Fruit fly (Drosophila melanogaster): Measurements from ENCODE around the gene CG45116.

The CG45116 gene

DNA sequence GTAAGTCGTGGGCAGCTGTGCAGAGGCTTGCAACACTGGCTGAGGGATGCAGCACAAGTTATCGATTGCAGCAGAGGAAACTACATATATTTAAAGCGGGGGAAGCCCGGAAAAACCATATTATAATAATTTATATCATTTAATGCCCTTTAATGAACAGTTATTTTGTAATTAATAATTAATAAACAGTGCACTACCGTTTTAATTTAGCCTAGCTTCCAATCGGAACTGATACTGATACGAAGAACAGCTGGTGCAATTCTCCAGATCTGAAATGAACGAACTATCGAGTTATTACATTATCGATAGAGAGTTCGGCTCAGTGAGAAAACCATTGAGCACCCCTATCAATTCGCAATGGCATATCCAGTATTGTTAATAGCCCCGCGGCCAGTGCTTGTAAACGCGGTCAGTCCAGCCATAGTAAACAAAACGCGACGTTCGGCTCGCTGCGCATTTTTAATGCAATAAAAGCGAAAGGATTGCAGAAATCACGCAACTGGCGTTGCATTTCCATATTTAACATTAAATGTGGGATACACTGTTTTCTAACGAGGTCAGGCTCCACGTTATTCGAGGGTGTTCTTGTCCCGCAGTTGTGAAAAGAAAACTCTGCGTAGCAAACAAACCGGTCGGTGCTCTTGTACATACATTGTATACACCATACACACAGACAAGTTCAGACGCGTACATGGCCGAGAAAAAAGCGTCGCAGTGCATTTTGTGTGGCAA, 42.3 kb downstream of the CG45116 start, which contains the start of gene CG7369 (continued):
- TF ChIP-seq CG15479 (GFP tag; optimal IDR thresholded peaks at IDR 0.05): peak; percentile 64
- peak in 1 of 2 experiments; percentile 68 for TF ChIP-seq insv (GFP tag; optimal IDR thresholded peaks at IDR 0.05)
- peak; percentile 67 for TF ChIP-seq pum (GFP tag; optimal IDR thresholded peaks at IDR 0.05)
- TF ChIP-seq emc (GFP tag; optimal IDR thresholded peaks at IDR 0.05): peak; percentile 14
- TF ChIP-seq bcd (GFP tag; optimal IDR thresholded peaks at IDR 0.05): peak; percentile 87
- TF ChIP-seq tgo (GFP tag; IDR thresholded peaks at IDR 0.05): peak; percentile 71
- peak; percentile 76 for TF ChIP-seq al (GFP tag; IDR thresholded peaks at IDR 0.05)
- TF ChIP-seq Sry-β (GFP tag; optimal IDR thresholded peaks at IDR 0.05): peak; percentile 81
- peak; percentile 79 for TF ChIP-seq CG18476 (GFP tag; optimal IDR thresholded peaks at IDR 0.05)
- no peak for TF ChIP-seq CG42726 (GFP tag; IDR thresholded peaks at IDR 0.05; ENCODE audit: partially characterized antibody)
- peak; percentile 69 for TF ChIP-seq tx (GFP tag; optimal IDR thresholded peaks at IDR 0.05)
- peak; percentile 83 for TF ChIP-seq ssp (GFP tag; IDR thresholded peaks at IDR 0.05)
- peak; percentile 80 for TF ChIP-seq Fer1 (GFP tag; optimal IDR thresholded peaks at IDR 0.05)
- peak; percentile 36 for TF ChIP-seq Camta (GFP tag; optimal IDR thresholded peaks at IDR 0.05)
- no peak for TF ChIP-seq NC2α (GFP tag; optimal IDR thresholded peaks at IDR 0.05)
- peak; percentile 83 for TF ChIP-seq unc-4 (GFP tag; IDR thresholded peaks at IDR 0.05; ENCODE audit: partially characterized antibody)
- peak; percentile 73 for TF ChIP-seq inv (GFP tag; IDR thresholded peaks at IDR 0.05; ENCODE audit: partially characterized antibody)
- TF ChIP-seq psq (GFP tag; optimal IDR thresholded peaks at IDR 0.05): peak; percentile 56
- TF ChIP-seq crol (GFP tag; IDR thresholded peaks at IDR 0.05): 0 out of 2 replicates have a peak, but pooled peaks have one; percentile 8
- TF ChIP-seq Hr3 (GFP tag; optimal IDR thresholded peaks at IDR 0.05): peak; percentile 87
- peak; percentile 68 for TF ChIP-seq CG4730 (GFP tag; IDR thresholded peaks at IDR 0.05)
- TF ChIP-seq CG13287 (GFP tag; IDR thresholded peaks at IDR 0.05; ENCODE audit: partially characterized antibody): peak; percentile 81
- peak; percentile 70 for TF ChIP-seq CG6683 (GFP tag; optimal IDR thresholded peaks at IDR 0.05)
- peak; percentile 60 for TF ChIP-seq NC2β (GFP tag; optimal IDR thresholded peaks at IDR 0.05)
- no peak for TF ChIP-seq Hand (GFP tag; optimal IDR thresholded peaks at IDR 0.05)
- TF ChIP-seq tio (GFP tag; optimal IDR thresholded peaks at IDR 0.05): peak; percentile 90
- TF ChIP-seq Lhr (GFP tag; optimal IDR thresholded peaks at IDR 0.05): peak; percentile 80
- TF ChIP-seq Hmx (GFP tag; optimal IDR thresholded peaks at IDR 0.05): peak; percentile 73
- TF ChIP-seq CG30020 (tag; optimal IDR thresholded peaks at IDR 0.05): peak; percentile 86
- peak; percentile 29 for TF ChIP-seq CG3838 (GFP tag; optimal IDR thresholded peaks at IDR 0.05)
- peak; percentile 67 for TF ChIP-seq fd96Cb (tag; optimal IDR thresholded peaks at IDR 0.05)
- TF ChIP-seq Dek (tag; optimal IDR thresholded peaks at IDR 0.05): peak; percentile 82
- no peak for TF ChIP-seq CG7745 (tag; optimal IDR thresholded peaks at IDR 0.05)
- TF ChIP-seq CG1832 (GFP tag; optimal IDR thresholded peaks at IDR 0.05): no peak
- TF ChIP-seq ewg (GFP tag; optimal IDR thresholded peaks at IDR 0.05): peak; percentile 69
- peak; percentile 74 for TF ChIP-seq Ada2b (GFP tag; IDR thresholded peaks at IDR 0.05)
- peak; percentile 67 for TF ChIP-seq CG1792 (GFP tag; optimal IDR thresholded peaks at IDR 0.05)
- TF ChIP-seq CG6254 (GFP tag; optimal IDR thresholded peaks at IDR 0.05): peak; percentile 45
- peak; percentile 58 for TF ChIP-seq gro (GFP tag; optimal IDR thresholded peaks at IDR 0.05)
- peak; percentile 81 for TF ChIP-seq Sox100B (GFP tag; optimal IDR thresholded peaks at IDR 0.05)
- peak; percentile 69 for TF ChIP-seq nerfin-1 (tag; optimal IDR thresholded peaks at IDR 0.05)
- no peak for TF ChIP-seq CG10565 (GFP tag; optimal IDR thresholded peaks at IDR 0.05)
- peak; percentile 60; the same call in 1 of the 2 replicates for TF ChIP-seq ttk (GFP tag; IDR thresholded peaks at IDR 0.05)
- TF ChIP-seq CkIIα-i1 (GFP tag; IDR thresholded peaks at IDR 0.05): peak; percentile 56; the same call in 1 of the 2 replicates
- peak; percentile 65 for TF ChIP-seq CG17359 (tag; optimal IDR thresholded peaks at IDR 0.05)
- peak; percentile 24; the same call in 1 of the 2 replicates for TF ChIP-seq bbx (GFP tag; IDR thresholded peaks at IDR 0.05; ENCODE audit: partially characterized antibody)
- peak; percentile 71 for TF ChIP-seq CG16779 (GFP tag; IDR thresholded peaks at IDR 0.05)
- peak; percentile 79 for TF ChIP-seq CG18011 (GFP tag; optimal IDR thresholded peaks at IDR 0.05)
